Worm (Caenorhabditis elegans): ENCODE data around the gene panl-3.

The panl-3 gene

ce11 chrIII:9851547-9851946 lies 32.7 kb downstream of the panl-3 start, which contains the start of gene K11H3.3:
K11H3.3 (plus strand) TSS chrIII:9851854.
- TF ChIP-seq sdc-2 (tag; optimal IDR thresholded peaks at IDR 0.05), result no peak
- TF ChIP-seq lin-11 (tag; optimal IDR thresholded peaks at IDR 0.05), result no peak
- TF ChIP-seq pha-4 (tag; optimal IDR thresholded peaks at IDR 0.05), result no peak
- no peak for TF ChIP-seq sox-4 (tag; optimal IDR thresholded peaks at IDR 0.05)
- TF ChIP-seq Y22D7AL.16 (tag; optimal IDR thresholded peaks at IDR 0.05), result no peak
- TF ChIP-seq nhr-11 (tag; optimal IDR thresholded peaks at IDR 0.05), result no peak
- no peak for TF ChIP-seq pqm-1 (tag; optimal IDR thresholded peaks at IDR 0.05)
- TF ChIP-seq ceh-34 (tag; optimal IDR thresholded peaks at IDR 0.05), result no peak
- TF ChIP-seq ref-2 (tag; optimal IDR thresholded peaks at IDR 0.05), result no peak
- no peak for TF ChIP-seq tbx-7 (tag; optimal IDR thresholded peaks at IDR 0.05)
- no peak for TF ChIP-seq hlh-30 (tag; optimal IDR thresholded peaks at IDR 0.05; ENCODE audit: insufficient read depth)
- no peak for TF ChIP-seq hlh-8 (tag; optimal IDR thresholded peaks at IDR 0.05)

ce11 chrIII:9853667-9854620 lies 35.1 kb downstream of the panl-3 start:
- TF ChIP-seq madf-2 (tag; optimal IDR thresholded peaks at IDR 0.05) (no peak), pat-9 (tag; optimal IDR thresholded peaks at IDR 0.05) (no peak), sox-2 (GFP tag; IDR thresholded peaks at IDR 0.05) (no peak), K02D7.2 (tag; optimal IDR thresholded peaks at IDR 0.05) (no peak), pag-3 (tag; optimal IDR thresholded peaks at IDR 0.05; ENCODE audit: borderline replicate concordance) (no peak), hlh-30 (tag; optimal IDR thresholded peaks at IDR 0.05; ENCODE audit: insufficient read depth) (no peak)

- TF ChIP-seq unc-3 (GFP tag; conservative IDR thresholded peaks at IDR 0.05), result no peak
- TF ChIP-seq unc-3 (tag; optimal IDR thresholded peaks at IDR 0.05), result no peak
- TF ChIP-seq nhr-11 (tag; optimal IDR thresholded peaks at IDR 0.05), result no peak
- TF ChIP-seq ceh-14 (tag; optimal IDR thresholded peaks at IDR 0.05), result no peak
- TF ChIP-seq pag-3 (tag; optimal IDR thresholded peaks at IDR 0.05; ENCODE audit: borderline replicate concordance), result no peak
- TF ChIP-seq dve-1 (tag; optimal IDR thresholded peaks at IDR 0.05), result no peak
- TF ChIP-seq unc-55 (GFP tag; optimal IDR thresholded peaks at IDR 0.05), result no peak
Measured at ce11 chrIII:9854960-9855359, 36.1 kb downstream of the panl-3 start.

ce11 chrIII:9857110-9857509 lies 38.3 kb downstream of the panl-3 start:
- no peak for TF ChIP-seq sox-2 (GFP tag; IDR thresholded peaks at IDR 0.05)
- TF ChIP-seq sdc-2 (tag; optimal IDR thresholded peaks at IDR 0.05), result no peak
- TF ChIP-seq ahr-1 (tag; optimal IDR thresholded peaks at IDR 0.05), result no peak
- peak; percentile 58 for TF ChIP-seq elt-2 (tag; optimal IDR thresholded peaks at IDR 0.05)
- no peak for TF ChIP-seq K09A11.1 (tag; optimal IDR thresholded peaks at IDR 0.05; ENCODE audit: insufficient read depth)

ce11 chrIII:9858061-9858460 lies 39.2 kb downstream of the panl-3 start:
- no peak for TF ChIP-seq pat-9 (tag; optimal IDR thresholded peaks at IDR 0.05)
- peak; percentile 49 for TF ChIP-seq elt-2 (tag; optimal IDR thresholded peaks at IDR 0.05)
- no peak for TF ChIP-seq F13H6.1 (tag; optimal IDR thresholded peaks at IDR 0.05)
- TF ChIP-seq K09A11.1 (tag; optimal IDR thresholded peaks at IDR 0.05; ENCODE audit: insufficient read depth), result no peak

ce11 chrIII:9859133-9859775 lies 40.4 kb downstream of the panl-3 start, which contains the start of gene gpdh-2:
gpdh-2 (minus strand) TSS chrIII:9859183.
- TF ChIP-seq ceh-31 (tag; optimal IDR thresholded peaks at IDR 0.05) (peak; percentile 8), ceh-6 (GFP tag; optimal IDR thresholded peaks at IDR 0.05) (no peak), ceh-34 (tag; optimal IDR thresholded peaks at IDR 0.05) (no peak), nhr-11 (tag; optimal IDR thresholded peaks at IDR 0.05) (no peak), dmd-4 (tag; optimal IDR thresholded peaks at IDR 0.05; ENCODE audit: borderline replicate concordance) (no peak)

Measured in whole organism, late embryonic.